Fruit fly (Drosophila melanogaster) whole organism, adult: ENCODE data around the gene Dph3.

Experiments used
- CG11617 ChIP-seq: fragments of 200-800 bp; sonication (Bioruptor generic); optimal IDR thresholded peaks from 2 replicates; lab custom pipeline; 2017; ENCODE audit warnings: mild to moderate bottlenecking, missing biosample characterization, missing genetic modification reagents, missing genetic modification characterization
- CG12768 ChIP-seq: fragments of 200-800 bp; sonication (Bioruptor generic); optimal IDR thresholded peaks from 2 replicates; lab custom pipeline; 2017; ENCODE audit warnings: missing biosample characterization, missing genetic modification characterization, mild to moderate bottlenecking, moderate library complexity, missing genetic modification reagents
- CG1620 ChIP-seq: fragments of 200-800 bp; sonication (Bioruptor generic); optimal IDR thresholded peaks from 2 replicates; lab custom pipeline; 2016; ENCODE audit warnings: missing biosample characterization, missing genetic modification characterization
- CG33017 ChIP-seq: fragments of 200-800 bp; sonication (Bioruptor generic); optimal IDR thresholded peaks from 2 replicates; lab custom pipeline; 2018; ENCODE audit warnings: missing biosample characterization, mild to moderate bottlenecking, missing genetic modification characterization, moderate library complexity
- CG5204 ChIP-seq: fragments of 200-800 bp; sonication (Bioruptor generic); optimal IDR thresholded peaks from 2 replicates; lab custom pipeline; 2016; ENCODE audit warnings: missing biosample characterization, missing genetic modification characterization
- CG7101 ChIP-seq: fragments of 200-800 bp; sonication (Bioruptor generic); optimal IDR thresholded peaks from 2 replicates; lab custom pipeline; 2018; ENCODE audit warnings: missing biosample characterization, mild to moderate bottlenecking, missing genetic modification characterization, moderate library complexity
- Clk ChIP-seq: fragments of 200-800 bp; sonication (Bioruptor generic); optimal IDR thresholded peaks from 2 replicates; lab custom pipeline; 2017; ENCODE audit warnings: missing biosample characterization, missing genetic modification characterization
- Crg-1 ChIP-seq: fragments of 200-800 bp; sonication (Bioruptor generic); optimal IDR thresholded peaks from 2 replicates; lab custom pipeline; 2016; ENCODE audit warnings: missing biosample characterization, missing genetic modification characterization
- Mnt ChIP-seq: fragments of 200-800 bp; sonication (Bioruptor generic); optimal IDR thresholded peaks from 2 replicates; lab custom pipeline; 2016; ENCODE audit warnings: missing biosample characterization, mild to moderate bottlenecking, missing genetic modification characterization
- bab1 ChIP-seq: fragments of 200-800 bp; sonication (Bioruptor generic); optimal IDR thresholded peaks from 3 replicates; lab custom pipeline; 2019; ENCODE audit warnings: missing biosample characterization, mild to moderate bottlenecking, missing genetic modification characterization, moderate library complexity
- cnc ChIP-seq, 2 experiments: fragments of >200 bp; optimal IDR thresholded peaks; 2 replicates each; lab custom pipeline; 2017
- ovo ChIP-seq: fragments of 200-800 bp; sonication (Bioruptor generic); optimal IDR thresholded peaks from 2 replicates; lab custom pipeline; 2016; ENCODE audit warnings: missing biosample characterization, missing genetic modification characterization
- pad ChIP-seq: fragments of 200-800 bp; sonication (Bioruptor generic); optimal IDR thresholded peaks from 3 replicates; lab custom pipeline; 2017; ENCODE audit warnings: missing biosample characterization, missing genetic modification characterization, mild to moderate bottlenecking, moderate library complexity, missing genetic modification reagents
- tj ChIP-seq: fragments of 200-800 bp; sonication (Bioruptor generic); optimal IDR thresholded peaks from 3 replicates; lab custom pipeline; 2017; ENCODE audit warnings: missing biosample characterization, mild to moderate bottlenecking, missing genetic modification characterization, moderate library complexity

DNA sequence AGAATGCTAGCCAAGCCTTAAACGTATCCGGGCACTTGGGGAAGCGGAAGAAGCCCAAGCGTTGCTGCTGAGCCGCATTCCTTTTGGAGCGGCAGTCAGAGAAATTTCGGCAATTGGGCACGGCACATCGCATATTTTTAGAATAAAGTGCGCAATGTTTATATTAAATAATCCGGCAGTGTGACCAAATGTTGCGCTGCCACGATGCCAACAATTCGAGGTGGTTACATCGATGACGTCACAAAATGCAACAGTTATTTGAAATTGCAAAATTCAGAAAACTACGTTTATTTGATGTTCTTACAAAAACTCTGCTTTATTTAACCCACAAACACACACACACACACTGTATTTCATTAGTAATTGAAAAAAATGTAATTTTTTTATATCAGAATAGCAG is 11.8 kb upstream of the Dph3 start, which contains the start of gene CG6689:
- TF ChIP-seq CG7101 (tag; lab: Kevin White, UChicago) (no peak), CG12768 (GFP tag; lab: Kevin White, UChicago) (no peak), CG33017 (no peak), tj (GFP tag; lab: Kevin White, UChicago) (no peak), bab1 (no peak), CG11617 (GFP tag; lab: Kevin White, UChicago) (peak; percentile 6), CG1620 (no peak), CG5204 (GFP tag; lab: Kevin White, UChicago) (no peak), cnc (optimal IDR thresholded peaks at IDR 0.05; lab: Kevin White, UChicago) (no peak), ovo (GFP tag; lab: Kevin White, UChicago) (no peak), Clk (GFP tag; lab: Kevin White, UChicago) (no peak), pad (GFP tag; lab: Kevin White, UChicago) (no peak), Mnt (GFP tag; lab: Kevin White, UChicago) (peak; percentile 13), Crg-1 (GFP tag; lab: Kevin White, UChicago) (no peak)
